Worm (Caenorhabditis elegans) whole organism, mixed stage, embryonic: ENCODE measurements around the gene T19C4.24.

ENCODE experiments used
- bed-3 ChIP-seq: fragments of 200-800 bp; sonication (Bioruptor generic); optimal IDR thresholded peaks from 3 replicates; lab custom pipeline; 2018; ENCODE audit warnings: mild to moderate bottlenecking, missing genetic modification characterization, moderate library complexity, missing compliant biosample characterization
- ceh-39 ChIP-seq: fragments of 150-350 bp; optimal IDR thresholded peaks from 2 replicates; lab custom pipeline; 2014; ENCODE audit warnings: missing biosample characterization, missing genetic modification characterization
- ceh-43 ChIP-seq: fragments of 200-800 bp; sonication (Bioruptor generic); optimal IDR thresholded peaks from 2 replicates; lab custom pipeline; 2018; ENCODE audit warnings: mild to moderate bottlenecking, missing genetic modification characterization, moderate library complexity, missing compliant biosample characterization
- ceh-83 ChIP-seq: fragments of 200-800 bp; sonication (Bioruptor generic); optimal IDR thresholded peaks from 2 replicates; lab custom pipeline; 2018; ENCODE audit warnings: mild to moderate bottlenecking, missing genetic modification characterization, missing compliant biosample characterization
- ces-1 ChIP-seq: fragments of 150-350 bp; optimal IDR thresholded peaks from 2 replicates; lab custom pipeline; 2014; ENCODE audit warnings: missing biosample characterization, missing genetic modification reagents, missing genetic modification characterization
- cnd-1 ChIP-seq: fragments of 200-800 bp; sonication (Bioruptor generic); optimal IDR thresholded peaks from 2 replicates; lab custom pipeline; 2018; ENCODE audit warnings: mild to moderate bottlenecking, missing genetic modification characterization, missing compliant biosample characterization
- elt-1 ChIP-seq: sonication (generic microtip); optimal IDR thresholded peaks from 2 replicates; lab custom pipeline; 2017; ENCODE audit warnings: missing genetic modification characterization, mild to moderate bottlenecking, missing compliant biosample characterization, antibody characterized with exemption, moderate library complexity, borderline replicate concordance; ENCODE audit not compliant: insufficient read depth
- elt-3 ChIP-seq: fragments of 150-350 bp; optimal IDR thresholded peaks from 2 replicates; lab custom pipeline; 2014; ENCODE audit warnings: missing biosample characterization, missing genetic modification characterization
- flh-1 ChIP-seq: fragments of 200-800 bp; sonication (Bioruptor generic); optimal IDR thresholded peaks from 2 replicates; lab custom pipeline; 2018; ENCODE audit warnings: mild to moderate bottlenecking, missing genetic modification characterization, moderate library complexity, missing compliant biosample characterization
- ham-2 ChIP-seq: fragments of 200-800 bp; sonication (Bioruptor generic); optimal IDR thresholded peaks from 2 replicates; lab custom pipeline; 2018; ENCODE audit warnings: mild to moderate bottlenecking, missing genetic modification characterization, missing compliant biosample characterization
- hlh-1 ChIP-seq: fragments of 150-350 bp; optimal IDR thresholded peaks from 2 replicates; lab custom pipeline; 2014; ENCODE audit warnings: missing biosample characterization, missing genetic modification reagents, missing genetic modification characterization
- lin-13 ChIP-seq: fragments of 150-350 bp; optimal IDR thresholded peaks from 2 replicates; lab custom pipeline; 2014; ENCODE audit warnings: missing biosample characterization, missing genetic modification characterization
- lin-32 ChIP-seq: fragments of 200-800 bp; sonication (Bioruptor generic); optimal IDR thresholded peaks from 2 replicates; lab custom pipeline; 2018; ENCODE audit warnings: mild to moderate bottlenecking, missing genetic modification characterization, missing compliant biosample characterization
- lsy-2 ChIP-seq: fragments of 150-350 bp; optimal IDR thresholded peaks from 2 replicates; lab custom pipeline; 2014; ENCODE audit warnings: missing biosample characterization, missing genetic modification characterization
- mab-5 ChIP-seq: fragments of 150-350 bp; optimal IDR thresholded peaks from 2 replicates; lab custom pipeline; 2014; ENCODE audit warnings: missing biosample characterization, missing genetic modification characterization
- mep-1 ChIP-seq: fragments of 150-350 bp; optimal IDR thresholded peaks from 2 replicates; lab custom pipeline; 2017; ENCODE audit warnings: missing biosample characterization, missing genetic modification reagents, missing genetic modification characterization, inconsistent platforms
- mls-2 ChIP-seq: sonication (generic microtip); optimal IDR thresholded peaks from 2 replicates; lab custom pipeline; 2016; ENCODE audit warnings: mild to moderate bottlenecking, missing genetic modification characterization, moderate library complexity, missing compliant biosample characterization
- nhr-12 ChIP-seq: fragments of 150-350 bp; optimal IDR thresholded peaks from 2 replicates; lab custom pipeline; 2014; ENCODE audit warnings: missing biosample characterization, missing genetic modification characterization
- nhr-2 ChIP-seq: fragments of 150-350 bp; optimal IDR thresholded peaks from 2 replicates; lab custom pipeline; 2014; ENCODE audit warnings: missing biosample characterization, missing genetic modification characterization
- nhr-237 ChIP-seq: fragments of 150-350 bp; optimal IDR thresholded peaks from 2 replicates; lab custom pipeline; 2014; ENCODE audit warnings: missing biosample characterization, missing genetic modification characterization
- nhr-28 ChIP-seq: fragments of 150-350 bp; optimal IDR thresholded peaks from 2 replicates; lab custom pipeline; 2014; ENCODE audit warnings: missing biosample characterization, missing genetic modification characterization
- nhr-76 ChIP-seq: sonication (generic microtip); optimal IDR thresholded peaks from 2 replicates; lab custom pipeline; 2017; ENCODE audit warnings: missing biosample characterization, missing genetic modification characterization
- pha-4 ChIP-seq: fragments of 150-350 bp; optimal IDR thresholded peaks from 2 replicates; lab custom pipeline; 2018; ENCODE audit warnings: missing biosample characterization, missing genetic modification reagents, missing genetic modification characterization
- sem-2 ChIP-seq: fragments of 200-800 bp; sonication (Bioruptor generic); optimal IDR thresholded peaks from 2 replicates; lab custom pipeline; 2018; ENCODE audit warnings: mild to moderate bottlenecking, missing genetic modification characterization, missing compliant biosample characterization
- snpc-4 ChIP-seq: fragments of 150-350 bp; optimal IDR thresholded peaks from 2 replicates; lab custom pipeline; 2014; ENCODE audit warnings: missing biosample characterization, missing genetic modification characterization
- sptf-1 ChIP-seq: sonication (generic microtip); optimal IDR thresholded peaks from 2 replicates; lab custom pipeline; 2017; ENCODE audit warnings: mild to moderate bottlenecking, missing genetic modification characterization, moderate library complexity, missing compliant biosample characterization
- tbx-8 ChIP-seq: fragments of 200-800 bp; sonication (Bioruptor generic); optimal IDR thresholded peaks from 2 replicates; lab custom pipeline; 2018; ENCODE audit warnings: mild to moderate bottlenecking, missing genetic modification characterization, moderate library complexity, missing compliant biosample characterization
- unc-39 ChIP-seq: fragments of 150-350 bp; optimal IDR thresholded peaks from 2 replicates; lab custom pipeline; 2014; ENCODE audit warnings: missing biosample characterization, missing genetic modification characterization
- unc-62 ChIP-seq: fragments of 150-350 bp; optimal IDR thresholded peaks from 2 replicates; lab custom pipeline; 2014; ENCODE audit warnings: missing biosample characterization, missing genetic modification reagents, missing genetic modification characterization
- zip-8 ChIP-seq: fragments of 150-350 bp; optimal IDR thresholded peaks from 2 replicates; lab custom pipeline; 2014; ENCODE audit warnings: missing biosample characterization, missing genetic modification characterization
- ztf-11 ChIP-seq: fragments of 150-350 bp; optimal IDR thresholded peaks from 2 replicates; lab custom pipeline; 2014; ENCODE audit warnings: missing biosample characterization, missing genetic modification characterization

Gene T19C4.24

ce11 chrV:11124922-11125321, 21.9 kb downstream of the T19C4.24 start, which contains the start of gene C06H2.2:
C06H2.2 (plus strand) TSS chrV:11125222.
- TF ChIP-seq ztf-11 (no peak), sem-2 (GFP tag; lab: Kevin White, UChicago) (no peak), flh-1 (GFP tag; lab: Kevin White, UChicago) (no peak), mls-2 (tag; lab: Kevin White, UChicago) (no peak), unc-62 (GFP tag; lab: Kevin White, UChicago) (no peak), nhr-237 (tag; lab: Kevin White, UChicago) (no peak), nhr-12 (no peak), unc-39 (tag; lab: Kevin White, UChicago) (no peak), lin-32 (no peak), ces-1 (no peak), zip-8 (tag; lab: Kevin White, UChicago) (no peak), tbx-8 (GFP tag; lab: Kevin White, UChicago) (no peak), sptf-1 (tag; lab: Kevin White, UChicago) (no peak)

ce11 chrV:11123817-11124337, 22.9 kb downstream of the T19C4.24 start, which contains the start of the genes atp-5 and lmtr-3:
atp-5 (minus strand) TSS chrV:11123867.
lmtr-3 (plus strand) TSS chrV:11124186.
- TF ChIP-seq unc-62 (GFP tag; lab: Kevin White, UChicago) (no peak), mep-1 (tag; lab: Kevin White, UChicago) (peak; percentile 48), hlh-1 (peak; percentile 8), nhr-2 (tag; lab: Kevin White, UChicago) (no peak), lsy-2 (tag; lab: Kevin White, UChicago) (peak; percentile 33), sptf-1 (tag; lab: Kevin White, UChicago) (peak; percentile 12), ceh-39 (tag; lab: Kevin White, UChicago) (peak; percentile 15)

DNA sequence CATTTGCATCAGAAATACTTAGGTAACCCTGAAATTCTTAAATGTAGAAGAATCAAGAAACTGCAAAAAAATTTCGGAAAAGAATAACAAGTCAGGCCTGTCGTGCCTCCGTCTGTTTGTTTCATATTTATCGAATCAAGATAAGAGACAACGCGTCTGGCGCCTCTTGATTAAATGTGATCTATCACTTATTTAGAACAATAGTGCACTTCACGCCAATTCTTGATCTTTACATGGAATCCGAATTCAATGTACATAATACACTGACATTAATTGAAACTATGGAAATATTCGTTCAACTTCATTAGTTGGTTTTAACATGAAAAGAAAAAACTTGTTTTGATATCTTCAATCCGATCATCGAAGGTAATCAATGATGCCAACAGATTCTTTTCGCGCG, 24.3 kb downstream of the T19C4.24 start, which contains the start of gene mboa-2:
Gene mboa-2 (minus strand): TSS at position 28 of the 400 bp plus-strand sequence.
- TF ChIP-seq tbx-8 (GFP tag; lab: Kevin White, UChicago), result no peak
- no peak for TF ChIP-seq unc-62 (GFP tag; lab: Kevin White, UChicago)
- TF ChIP-seq pha-4 (tag; lab: Kevin White, UChicago), result no peak
- TF ChIP-seq sem-2 (GFP tag; lab: Kevin White, UChicago), result no peak
- TF ChIP-seq lin-13 (tag; lab: Kevin White, UChicago), result no peak
- TF ChIP-seq ceh-39 (tag; lab: Kevin White, UChicago), result no peak
- TF ChIP-seq mab-5 (tag; lab: Kevin White, UChicago), result no peak
- TF ChIP-seq ceh-83 (GFP tag; lab: Kevin White, UChicago), result no peak
- no peak for TF ChIP-seq ham-2 (GFP tag; lab: Kevin White, UChicago)
- no peak for TF ChIP-seq mep-1 (tag; lab: Kevin White, UChicago)
- no peak for TF ChIP-seq lsy-2 (tag; lab: Kevin White, UChicago)
- TF ChIP-seq snpc-4 (tag; lab: Kevin White, UChicago), result no peak
- no peak for TF ChIP-seq bed-3 (GFP tag; lab: Kevin White, UChicago)
- TF ChIP-seq zip-8 (tag; lab: Kevin White, UChicago), result no peak

DNA sequence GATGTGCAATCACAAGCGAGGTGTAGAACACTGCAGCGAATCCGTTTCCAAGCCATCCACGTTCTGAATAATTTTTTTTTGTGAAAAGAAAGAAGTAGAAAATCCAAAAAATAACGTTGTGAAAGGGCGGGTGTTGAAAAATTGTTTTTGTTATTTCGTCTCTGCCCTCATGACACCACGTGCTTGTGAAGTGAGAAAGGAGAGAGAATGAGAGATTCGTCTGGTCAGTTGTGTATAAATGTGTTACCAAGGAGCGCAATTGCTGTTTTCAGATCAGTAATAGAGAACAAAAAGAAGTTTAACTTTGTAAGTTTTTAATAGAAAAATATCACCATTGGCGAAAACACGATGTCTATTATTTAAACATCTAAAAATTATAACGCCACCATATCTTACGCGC, 25.6 kb downstream of the T19C4.24 start:
- no peak for TF ChIP-seq cnd-1 (tag; lab: Kevin White, UChicago)
- TF ChIP-seq ceh-83 (GFP tag; lab: Kevin White, UChicago), result no peak
- no peak for TF ChIP-seq sptf-1 (tag; lab: Kevin White, UChicago)
- TF ChIP-seq bed-3 (GFP tag; lab: Kevin White, UChicago), result no peak
- TF ChIP-seq ceh-43, result no peak
- TF ChIP-seq hlh-1, result peak; percentile 56
- no peak for TF ChIP-seq nhr-28
- TF ChIP-seq tbx-8 (GFP tag; lab: Kevin White, UChicago), result no peak
- no peak for TF ChIP-seq unc-62 (GFP tag; lab: Kevin White, UChicago)
- TF ChIP-seq flh-1 (GFP tag; lab: Kevin White, UChicago), result no peak
- no peak for TF ChIP-seq nhr-12
- peak; percentile 84 for TF ChIP-seq ces-1
- TF ChIP-seq nhr-2 (tag; lab: Kevin White, UChicago), result no peak
- no peak for TF ChIP-seq elt-3 (tag; lab: Kevin White, UChicago)
- TF ChIP-seq sem-2 (GFP tag; lab: Kevin White, UChicago), result no peak
- no peak for TF ChIP-seq ham-2 (GFP tag; lab: Kevin White, UChicago)
- TF ChIP-seq nhr-76 (tag; lab: Kevin White, UChicago), result no peak
- TF ChIP-seq elt-1 (tag; lab: Kevin White, UChicago), result no peak
- no peak for TF ChIP-seq lin-13 (tag; lab: Kevin White, UChicago)
- no peak for TF ChIP-seq ceh-39 (tag; lab: Kevin White, UChicago)
- peak; percentile 33 for TF ChIP-seq mep-1 (tag; lab: Kevin White, UChicago)
- no peak for TF ChIP-seq zip-8 (tag; lab: Kevin White, UChicago)
- TF ChIP-seq mab-5 (tag; lab: Kevin White, UChicago), result no peak
- TF ChIP-seq, all 35 proteins: peak for 3
